Worm (Caenorhabditis elegans): ENCODE results near the gene her-1.
A peak's percentile ranks its signal among the peaks of the same experiment; 100 is the strongest.

Gene her-1

ce11 chrV:9729462-9730162 is 32.8 kb downstream of the her-1 start, which contains the start of the genes aagr-3 and drap-1:
Gene aagr-3, minus strand, starts transcription at chrV:9729512.
Gene drap-1, plus strand, starts transcription at chrV:9730106.
- no peak for TF ChIP-seq ceh-62 (tag; optimal IDR thresholded peaks at IDR 0.05)
- TF ChIP-seq mdt-29 (GFP tag; IDR thresholded peaks at IDR 0.05): no peak
- TF ChIP-seq T26A8.4 (GFP tag; IDR thresholded peaks at IDR 0.05): no peak
- TF ChIP-seq tra-1 (GFP tag; IDR thresholded peaks at IDR 0.05): no peak
- no peak for TF ChIP-seq daf-12 (tag; optimal IDR thresholded peaks at IDR 0.05)
- TF ChIP-seq arid-1 (GFP tag; conservative IDR thresholded peaks at IDR 0.05): no peak
- TF ChIP-seq daf-8 (GFP tag; IDR thresholded peaks at IDR 0.05): no peak
- no peak for TF ChIP-seq R02D3.7 (tag; optimal IDR thresholded peaks at IDR 0.05)
- TF ChIP-seq mes-2 (tag; optimal IDR thresholded peaks at IDR 0.05; ENCODE audit: poor library complexity, severe bottlenecking): peak; percentile 67
- TF ChIP-seq nhr-111 (GFP tag; optimal IDR thresholded peaks at IDR 0.05): no peak
- TF ChIP-seq lim-7 (GFP tag; IDR thresholded peaks at IDR 0.05): no peak
- peak in 1 of 2 experiments; percentile 40 for TF ChIP-seq hif-1 (tag; optimal IDR thresholded peaks at IDR 0.05)
- no peak for TF ChIP-seq unc-130 (GFP tag; optimal IDR thresholded peaks at IDR 0.05)
- no peak for TF ChIP-seq spr-1 (tag; optimal IDR thresholded peaks at IDR 0.05)
- no peak for TF ChIP-seq daf-16 (GFP tag; optimal IDR thresholded peaks at IDR 0.05)
- TF ChIP-seq daf-16 (tag; optimal IDR thresholded peaks at IDR 0.05): peak; percentile 82
- peak; percentile 84 for TF ChIP-seq nhr-6 (tag; optimal IDR thresholded peaks at IDR 0.05)
- peak; percentile 63 for TF ChIP-seq T20F7.1 (GFP tag; optimal IDR thresholded peaks at IDR 0.05)
- peak; percentile 70 for TF ChIP-seq dpl-1 (GFP tag; optimal IDR thresholded peaks at IDR 0.05)
- no peak for TF ChIP-seq ceh-82 (tag; optimal IDR thresholded peaks at IDR 0.05)
- peak; percentile 74 for TF ChIP-seq hlh-30 (tag; optimal IDR thresholded peaks at IDR 0.05; ENCODE audit: insufficient read depth)
- TF ChIP-seq vab-7 (GFP tag; IDR thresholded peaks at IDR 0.05): no peak
- TF ChIP-seq dmd-6 (GFP tag; IDR thresholded peaks at IDR 0.05): peak; percentile 40; the same call in 1 of the 2 replicates
- no peak for TF ChIP-seq aly-2 (tag; optimal IDR thresholded peaks at IDR 0.05)
- TF ChIP-seq gei-8 (GFP tag; optimal IDR thresholded peaks at IDR 0.05): no peak
- no peak for TF ChIP-seq skn-1 (tag; optimal IDR thresholded peaks at IDR 0.05)
- no peak for TF ChIP-seq daf-19 (GFP tag; conservative IDR thresholded peaks at IDR 0.05)
- TF ChIP-seq ctbp-1 (GFP tag; IDR thresholded peaks at IDR 0.05): 0 out of 2 replicates have a peak, but pooled peaks have one; percentile 34
- no peak for TF ChIP-seq egl-43 (GFP tag; IDR thresholded peaks at IDR 0.05)
- TF ChIP-seq ceh-44 (GFP tag; IDR thresholded peaks at IDR 0.05): no peak
- TF ChIP-seq unc-39 (tag; optimal IDR thresholded peaks at IDR 0.05): no peak
- TF ChIP-seq dmd-8 (GFP tag; IDR thresholded peaks at IDR 0.05): no peak
- TF ChIP-seq lin-39 (tag; optimal IDR thresholded peaks at IDR 0.05): no peak
- TF ChIP-seq Y5F2A.4 (GFP tag; optimal IDR thresholded peaks at IDR 0.05): no peak
- TF ChIP-seq lin-13 (GFP tag; optimal IDR thresholded peaks at IDR 0.05): peak; percentile 43
- TF ChIP-seq php-3 (GFP tag; IDR thresholded peaks at IDR 0.05): no peak
- no peak for TF ChIP-seq lir-3 (tag; optimal IDR thresholded peaks at IDR 0.05)
- no peak for TF ChIP-seq Y75B8A.6 (GFP tag; IDR thresholded peaks at IDR 0.05)
- peak; percentile 62 for TF ChIP-seq hlh-11 (tag; optimal IDR thresholded peaks at IDR 0.05)
- TF ChIP-seq fos-1 (tag; optimal IDR thresholded peaks at IDR 0.05): no peak
- no peak for TF ChIP-seq ama-1 (optimal IDR thresholded peaks at IDR 0.05)
- TF ChIP-seq nhr-41 (GFP tag; IDR thresholded peaks at IDR 0.05): no peak
- TF ChIP-seq snpc-4 (tag; optimal IDR thresholded peaks at IDR 0.05): no peak
- TF ChIP-seq dmd-9 (GFP tag; IDR thresholded peaks at IDR 0.05): no peak
- no peak for TF ChIP-seq spr-3 (GFP tag; optimal IDR thresholded peaks at IDR 0.05)
- TF ChIP-seq sdz-12 (GFP tag; optimal IDR thresholded peaks at IDR 0.05): no peak
- peak; percentile 77 for TF ChIP-seq mep-1 (tag; optimal IDR thresholded peaks at IDR 0.05)
- TF ChIP-seq madf-5 (GFP tag; IDR thresholded peaks at IDR 0.05): no peak
- no peak for TF ChIP-seq mxl-2 (GFP tag; conservative IDR thresholded peaks at IDR 0.05)
- no peak for TF ChIP-seq zfp-2 (tag; optimal IDR thresholded peaks at IDR 0.05)
- peak; percentile 78 for TF ChIP-seq aha-1 (tag)
- no peak for TF ChIP-seq lin-29 (GFP tag; IDR thresholded peaks at IDR 0.05)
